Fruit fly (Drosophila melanogaster): ENCODE data around the gene Rfx.
"Not testable (repeated sequence)": the region's sequence is repeated elsewhere in the genome, so short reads cannot be mapped to it uniquely, and the experiment has no call there.

Rfx gene

DNA sequence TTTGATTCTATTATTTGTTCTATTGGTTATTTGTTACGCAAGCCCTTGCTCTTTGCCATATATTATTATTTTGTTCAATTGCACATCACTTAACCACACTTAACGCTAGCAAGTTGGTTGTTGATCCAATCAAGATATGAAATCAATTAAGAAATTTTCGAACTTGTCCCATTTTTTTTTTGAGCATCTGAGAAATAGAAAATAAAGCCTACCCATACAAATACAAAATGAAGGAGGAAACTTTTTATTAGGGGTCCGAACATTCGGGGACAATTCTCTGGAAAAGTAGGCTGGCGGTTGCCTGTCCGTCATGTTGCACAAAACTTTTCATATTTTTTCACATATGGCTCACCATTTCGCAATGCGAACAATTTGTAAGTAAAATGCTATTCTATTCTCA lies 37.2 kb downstream of the Rfx start, which contains the start of gene CG18545:
TSS of gene CG18545 (plus strand) at position 301 of the 400 bp plus-strand sequence.
- TF ChIP-seq Crg-1 (GFP tag; optimal IDR thresholded peaks at IDR 0.05); Hr96 (GFP tag; optimal IDR thresholded peaks at IDR 0.05); kay (GFP tag; ENCODE audit: borderline replicate concordance): not testable (repeated sequence)

DNA sequence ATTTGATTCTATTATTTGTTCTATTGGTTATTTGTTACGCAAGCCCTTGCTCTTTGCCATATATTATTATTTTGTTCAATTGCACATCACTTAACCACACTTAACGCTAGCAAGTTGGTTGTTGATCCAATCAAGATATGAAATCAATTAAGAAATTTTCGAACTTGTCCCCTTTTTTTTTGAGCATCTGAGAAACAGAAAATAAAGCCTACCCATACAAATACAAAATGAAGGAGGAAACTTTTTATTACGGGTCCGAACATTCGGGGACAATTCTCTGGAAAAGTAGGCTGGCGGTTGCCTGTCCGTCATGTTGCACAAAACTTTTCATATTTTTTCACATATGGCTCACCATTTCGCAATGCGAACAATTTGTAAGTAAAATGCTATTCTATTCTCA lies 39.8 kb downstream of the Rfx start, which contains the start of gene CG12592:
TSS of gene CG12592 (plus strand) at position 301 of the 400 bp plus-strand sequence.
- not testable (repeated sequence) for TF ChIP-seq cic (GFP tag; optimal IDR thresholded peaks at IDR 0.05); Mnt (GFP tag; optimal IDR thresholded peaks at IDR 0.05); CG33017 (tag; optimal IDR thresholded peaks at IDR 0.05)

DNA sequence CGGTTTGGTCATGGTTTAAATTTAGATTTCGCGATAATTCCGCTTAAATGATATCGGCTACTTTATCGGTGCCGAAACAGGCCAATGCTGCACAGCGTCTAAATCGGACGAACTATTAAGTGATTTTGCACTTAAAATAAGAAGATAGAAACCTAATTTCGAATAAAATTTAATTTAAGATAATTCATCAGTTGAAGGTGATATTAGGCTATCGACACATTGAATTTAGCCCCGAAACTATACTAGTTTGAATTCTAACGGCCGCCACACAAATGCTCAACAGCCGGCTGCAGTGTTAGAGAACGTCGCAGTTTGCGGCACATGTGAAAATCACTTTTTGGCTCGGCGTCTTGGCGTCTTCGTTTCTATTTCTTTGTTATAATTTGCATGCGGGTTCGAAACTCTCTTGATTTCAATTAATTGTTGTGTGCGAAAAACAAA lies 45.0 kb downstream of the Rfx start, which contains the start of gene sle:
TSS of gene sle (plus strand) at position 293 of the 441 bp plus-strand sequence.
- no peak for TF ChIP-seq CG5204 (GFP tag; optimal IDR thresholded peaks at IDR 0.05)
- TF ChIP-seq CG1620 (GFP tag; optimal IDR thresholded peaks at IDR 0.05), result peak; percentile 88
- peak; percentile 93 for TF ChIP-seq Crg-1 (GFP tag; optimal IDR thresholded peaks at IDR 0.05)
- TF ChIP-seq toe (GFP tag; optimal IDR thresholded peaks at IDR 0.05), result no peak
- peak; percentile 63 for TF ChIP-seq CG14711 (tag; optimal IDR thresholded peaks at IDR 0.05)
- no peak for TF ChIP-seq tj (GFP tag; optimal IDR thresholded peaks at IDR 0.05)
- peak; percentile 67 for TF ChIP-seq CG11617 (GFP tag; optimal IDR thresholded peaks at IDR 0.05)
- peak; percentile 82 for TF ChIP-seq pad (GFP tag; optimal IDR thresholded peaks at IDR 0.05)
- no peak for TF ChIP-seq kay (GFP tag; ENCODE audit: borderline replicate concordance)
- peak; percentile 56 for TF ChIP-seq bab1 (GFP tag; optimal IDR thresholded peaks at IDR 0.05)
- peak; percentile 87 for TF ChIP-seq Mnt (GFP tag; optimal IDR thresholded peaks at IDR 0.05)
- peak; percentile 79 for TF ChIP-seq CG7045 (GFP tag; optimal IDR thresholded peaks at IDR 0.05)
- peak; percentile 63 for TF ChIP-seq CG33017 (tag; optimal IDR thresholded peaks at IDR 0.05)
- no peak for TF ChIP-seq cnc (optimal IDR thresholded peaks at IDR 0.05)
- TF ChIP-seq Hr96 (GFP tag; optimal IDR thresholded peaks at IDR 0.05), result peak; percentile 85
- TF ChIP-seq Clk (GFP tag; optimal IDR thresholded peaks at IDR 0.05), result peak; percentile 51
- peak; percentile 77 for TF ChIP-seq CG12768 (GFP tag; optimal IDR thresholded peaks at IDR 0.05)
- peak; percentile 84 for TF ChIP-seq ovo (GFP tag; optimal IDR thresholded peaks at IDR 0.05)
- TF ChIP-seq cic (GFP tag; optimal IDR thresholded peaks at IDR 0.05), result peak; percentile 61
- peak; percentile 81 for TF ChIP-seq CG7101 (tag; optimal IDR thresholded peaks at IDR 0.05)

DNA sequence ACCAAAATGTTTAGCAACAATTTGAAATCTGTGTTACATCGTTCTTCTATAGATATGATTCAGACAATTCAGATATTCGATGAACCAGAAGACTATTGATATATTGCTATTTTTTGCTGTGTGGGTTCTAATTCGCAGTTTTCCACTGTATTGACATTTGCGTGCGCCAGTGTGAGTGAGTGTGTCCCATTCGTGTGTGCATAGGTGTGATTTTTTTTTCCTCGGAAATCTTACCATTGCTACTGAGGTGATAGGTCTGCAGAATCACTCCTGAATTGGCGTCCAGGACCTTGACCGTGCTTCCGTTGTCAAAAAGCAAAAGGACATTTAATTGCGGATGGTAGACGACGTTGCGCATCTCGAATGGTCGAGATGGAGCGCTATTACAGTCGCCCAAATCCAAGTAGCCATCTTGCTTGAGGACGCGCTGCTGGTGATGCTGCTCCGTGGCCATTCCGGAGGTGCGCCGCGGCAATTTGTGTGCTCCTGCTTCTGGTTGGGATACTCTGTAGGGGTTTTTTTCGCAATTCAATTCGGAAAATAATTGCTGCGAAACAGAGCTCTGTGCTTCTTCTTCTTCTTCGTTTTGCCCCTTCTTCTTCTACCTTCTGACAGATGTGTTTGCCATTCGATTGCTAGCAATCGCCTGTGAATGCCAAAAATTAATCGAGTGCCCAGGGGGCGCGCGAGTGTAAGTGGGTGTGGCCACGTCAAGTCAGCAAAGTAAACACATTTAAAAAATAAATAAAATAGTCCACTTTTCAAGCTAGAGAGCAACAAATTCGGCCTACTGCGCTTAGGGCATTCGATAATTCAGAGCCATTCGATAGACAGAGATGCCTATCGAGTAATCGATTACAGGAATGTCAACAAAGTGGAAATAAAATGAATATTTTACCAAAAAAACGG lies 46.9 kb downstream of the Rfx start, which contains the start of the genes Bruce and CG12818:
TSS of gene Bruce (minus strand) at position 620 of the 909 bp plus-strand sequence.
TSS of gene CG12818 (plus strand) at position 848 of the 909 bp plus-strand sequence.
- no peak for TF ChIP-seq cnc (optimal IDR thresholded peaks at IDR 0.05)
- no peak for TF ChIP-seq bab1 (GFP tag; optimal IDR thresholded peaks at IDR 0.05)
- TF ChIP-seq CG7101 (tag; optimal IDR thresholded peaks at IDR 0.05), result peak; percentile 20
- no peak for TF ChIP-seq Clk (GFP tag; optimal IDR thresholded peaks at IDR 0.05)
- TF ChIP-seq CG1620 (GFP tag; optimal IDR thresholded peaks at IDR 0.05), result no peak
- no peak for TF ChIP-seq CG5204 (GFP tag; optimal IDR thresholded peaks at IDR 0.05)
- peak; percentile 11 for TF ChIP-seq CG11617 (GFP tag; optimal IDR thresholded peaks at IDR 0.05)
- TF ChIP-seq kay (GFP tag; ENCODE audit: borderline replicate concordance), result no peak
- no peak for TF ChIP-seq toe (GFP tag; optimal IDR thresholded peaks at IDR 0.05)
- TF ChIP-seq CG33017 (tag; optimal IDR thresholded peaks at IDR 0.05), result no peak
- no peak for TF ChIP-seq ovo (GFP tag; optimal IDR thresholded peaks at IDR 0.05)
- peak; percentile 36 for TF ChIP-seq CG12768 (GFP tag; optimal IDR thresholded peaks at IDR 0.05)
- TF ChIP-seq tj (GFP tag; optimal IDR thresholded peaks at IDR 0.05), result peak; percentile 40
- TF ChIP-seq CG14711 (tag; optimal IDR thresholded peaks at IDR 0.05), result no peak
- peak; percentile 34 for TF ChIP-seq Mnt (GFP tag; optimal IDR thresholded peaks at IDR 0.05)
- peak; percentile 20 for TF ChIP-seq Crg-1 (GFP tag; optimal IDR thresholded peaks at IDR 0.05)
- TF ChIP-seq pad (GFP tag; optimal IDR thresholded peaks at IDR 0.05), result peak; percentile 29
- TF ChIP-seq CG7045 (GFP tag; optimal IDR thresholded peaks at IDR 0.05), result peak; percentile 44
- no peak for TF ChIP-seq cic (GFP tag; optimal IDR thresholded peaks at IDR 0.05)
- TF ChIP-seq Hr96 (GFP tag; optimal IDR thresholded peaks at IDR 0.05), result no peak

All from whole organism, adult.